Worm (Caenorhabditis elegans) whole organism, young adult: ENCODE measurements around the gene Y51A2D.13.

Source experiments
- B0019.2 ChIP-seq: fragments of 200-800 bp; sonication (Bioruptor generic); conservative IDR thresholded peaks from 2 replicates; pipeline ENCODE4 v1.3.6; 2022; ENCODE audit warnings: missing genetic modification reagents, missing genetic modification characterization, missing compliant biosample characterization
- D2030.7 ChIP-seq: fragments of 200-800 bp; sonication (Bioruptor generic); IDR thresholded peaks from 2 replicates; pipeline ENCODE4 v1.3.6; 2022; ENCODE audit warnings: missing genetic modification reagents, missing genetic modification characterization, missing compliant biosample characterization
- F10E7.11 ChIP-seq: sonication (generic microtip); optimal IDR thresholded peaks from 2 replicates; lab custom pipeline; 2017; ENCODE audit warnings: mild to moderate bottlenecking, missing genetic modification characterization, moderate library complexity, missing compliant biosample characterization
- F37B4.10 ChIP-seq: fragments of 200-800 bp; sonication (Bioruptor generic); IDR thresholded peaks from 2 replicates; pipeline ENCODE4 v1.3.6; 2022; ENCODE audit warnings: missing genetic modification characterization, missing compliant biosample characterization
- K11D2.4 ChIP-seq: fragments of 200-800 bp; sonication (Bioruptor generic); IDR thresholded peaks from 2 replicates; pipeline ENCODE4 v1.3.6; 2022; ENCODE audit warnings: missing genetic modification reagents, missing genetic modification characterization, missing compliant biosample characterization
- Y53F4B.3 ChIP-seq: fragments of 200-800 bp; sonication (Bioruptor generic); IDR thresholded peaks from 2 replicates; pipeline ENCODE4 v1.3.6; 2022; ENCODE audit warnings: missing genetic modification reagents, missing genetic modification characterization, missing compliant biosample characterization
- Y53G8AR.9 ChIP-seq: fragments of 200-800 bp; sonication (Bioruptor generic); conservative IDR thresholded peaks from 2 replicates; pipeline ENCODE4 v1.3.6; 2022; ENCODE audit warnings: missing genetic modification reagents, missing genetic modification characterization, missing compliant biosample characterization
- Y67H2A.10 ChIP-seq: fragments of 200-800 bp; sonication (Bioruptor generic); conservative IDR thresholded peaks from 2 replicates; pipeline ENCODE4 v1.3.6; 2022; ENCODE audit warnings: missing genetic modification reagents, missing genetic modification characterization, missing compliant biosample characterization
- Y79H2A.3 ChIP-seq: fragments of 200-800 bp; sonication (Bioruptor generic); conservative IDR thresholded peaks from 2 replicates; pipeline ENCODE4 v1.3.6; 2022; ENCODE audit warnings: missing genetic modification reagents, missing genetic modification characterization, missing compliant biosample characterization
- ZK185.1 ChIP-seq: sonication (generic microtip); optimal IDR thresholded peaks from 2 replicates; lab custom pipeline; 2016; ENCODE audit warnings: mild to moderate bottlenecking, missing genetic modification characterization, missing compliant biosample characterization; ENCODE audit not compliant: poor library complexity, severe bottlenecking
- aptf-3 ChIP-seq: fragments of 200-800 bp; sonication (Bioruptor generic); IDR thresholded peaks from 2 replicates; pipeline ENCODE4 v1.3.6; 2022; ENCODE audit warnings: missing genetic modification characterization, missing compliant biosample characterization
- atf-7 ChIP-seq: sonication (generic microtip); optimal IDR thresholded peaks from 2 replicates; lab custom pipeline; 2017; ENCODE audit warnings: mild to moderate bottlenecking, missing genetic modification characterization, missing compliant biosample characterization
- attf-3 ChIP-seq: fragments of 200-800 bp; sonication (Bioruptor generic); conservative IDR thresholded peaks from 2 replicates; pipeline ENCODE4 v1.3.6; 2022; ENCODE audit warnings: missing genetic modification reagents, missing genetic modification characterization, missing compliant biosample characterization
- ccch-3 ChIP-seq: fragments of 200-800 bp; sonication (Bioruptor generic); optimal IDR thresholded peaks from 2 replicates; lab custom pipeline; 2018; ENCODE audit warnings: mild to moderate bottlenecking, missing genetic modification characterization, missing compliant biosample characterization
- cebp-1 ChIP-seq, 2 experiments: fragments of 200-800 bp in 1 of 2; sonication (Bioruptor generic) in 1 of 2; sonication (generic microtip) in 1 of 2; IDR thresholded peaks in 1 of 2; optimal IDR thresholded peaks in 1 of 2; 2 replicates each; pipeline versions ENCODE4 v1.3.6 to Lab custom; 2017 to 2022; ENCODE audit warnings: missing compliant biosample characterization in 2 of 2, missing genetic modification characterization in 2 of 2, mild to moderate bottlenecking in 1 of 2, missing genetic modification reagents in 1 of 2, moderate library complexity in 1 of 2
- ceh-58 ChIP-seq: fragments of 200-800 bp; sonication (Bioruptor generic); IDR thresholded peaks from 2 replicates; pipeline ENCODE4 v1.3.6; 2022; ENCODE audit warnings: missing genetic modification characterization, missing compliant biosample characterization
- ceh-91 ChIP-seq: fragments of 200-800 bp; sonication (Bioruptor generic); IDR thresholded peaks from 2 replicates; pipeline ENCODE4 v1.3.6; 2022; ENCODE audit warnings: missing genetic modification reagents, missing genetic modification characterization, missing compliant biosample characterization
- chd-7 ChIP-seq: sonication (generic microtip); optimal IDR thresholded peaks from 2 replicates; lab custom pipeline; 2016; ENCODE audit warnings: mild to moderate bottlenecking, missing genetic modification characterization, moderate library complexity, missing compliant biosample characterization
- die-1 ChIP-seq: sonication (generic microtip); optimal IDR thresholded peaks from 2 replicates; lab custom pipeline; 2016; ENCODE audit warnings: missing genotype, mild to moderate bottlenecking, missing genetic modification characterization, missing compliant biosample characterization
- dpl-1 ChIP-seq: fragments of 150-350 bp; optimal IDR thresholded peaks from 2 replicates; lab custom pipeline; 2014; ENCODE audit warnings: missing biosample characterization, missing genetic modification reagents, missing genetic modification characterization
- efl-1 ChIP-seq: fragments of 150-350 bp; optimal IDR thresholded peaks from 2 replicates; lab custom pipeline; 2014; ENCODE audit warnings: missing biosample characterization, missing genetic modification reagents, missing genetic modification characterization
- egrh-3 ChIP-seq: fragments of 200-800 bp; sonication (Bioruptor generic); IDR thresholded peaks from 2 replicates; pipeline ENCODE4 v1.3.6; 2022; ENCODE audit warnings: missing genetic modification reagents, missing genetic modification characterization, missing compliant biosample characterization
- ets-4 ChIP-seq: fragments of 200-800 bp; sonication (Bioruptor generic); optimal IDR thresholded peaks from 2 replicates; lab custom pipeline; 2018; ENCODE audit warnings: mild to moderate bottlenecking, missing genetic modification characterization, missing compliant biosample characterization
- fkh-3 ChIP-seq: sonication (generic microtip); optimal IDR thresholded peaks from 2 replicates; lab custom pipeline; 2016; ENCODE audit warnings: mild to moderate bottlenecking, missing genetic modification characterization, missing compliant biosample characterization
- gei-17 ChIP-seq: fragments of 200-800 bp; sonication (Bioruptor generic); optimal IDR thresholded peaks from 2 replicates; lab custom pipeline; 2018; ENCODE audit warnings: mild to moderate bottlenecking, missing genetic modification characterization, missing compliant biosample characterization
- hlh-12 ChIP-seq: sonication (generic microtip); optimal IDR thresholded peaks from 2 replicates; lab custom pipeline; 2016; ENCODE audit warnings: missing genetic modification characterization, missing compliant biosample characterization
- hmg-20 ChIP-seq: fragments of 200-800 bp; sonication (Bioruptor generic); IDR thresholded peaks from 2 replicates; pipeline ENCODE4 v1.3.6; 2022; ENCODE audit warnings: missing genetic modification reagents, missing genetic modification characterization, missing compliant biosample characterization
- let-607 ChIP-seq, 2 experiments: fragments of 200-800 bp in 1 of 2; sonication (Bioruptor generic) in 1 of 2; sonication (generic microtip) in 1 of 2; optimal IDR thresholded peaks; 2 replicates each; lab custom pipeline; 2016 to 2018; ENCODE audit warnings: mild to moderate bottlenecking in 2 of 2, missing compliant biosample characterization in 2 of 2, missing genetic modification characterization in 2 of 2, moderate library complexity in 2 of 2, missing genotype in 1 of 2
- lin-35 ChIP-seq, 3 experiments: fragments of 150-350 bp in 2 of 3; sonication (generic microtip) in 1 of 3; optimal IDR thresholded peaks; 2 replicates each; lab custom pipeline; 2014 to 2018; ENCODE audit warnings: missing biosample characterization in 3 of 3, missing genetic modification characterization in 3 of 3, missing genetic modification reagents in 3 of 3
- lir-1 ChIP-seq: fragments of 200-800 bp; sonication (Bioruptor generic); conservative IDR thresholded peaks from 2 replicates; pipeline ENCODE4 v1.3.6; 2022; ENCODE audit warnings: missing genetic modification reagents, missing genetic modification characterization, missing compliant biosample characterization
- madf-3 ChIP-seq: fragments of 200-800 bp; sonication (Bioruptor generic); IDR thresholded peaks from 2 replicates; pipeline ENCODE4 v1.3.6; 2022; ENCODE audit warnings: missing genetic modification reagents, missing genetic modification characterization, missing compliant biosample characterization
- madf-8 ChIP-seq: fragments of 200-800 bp; sonication (Bioruptor generic); conservative IDR thresholded peaks from 2 replicates; pipeline ENCODE4 v1.3.6; 2022; ENCODE audit warnings: missing genetic modification reagents, missing genetic modification characterization, missing compliant biosample characterization
- mxl-1 ChIP-seq: sonication (generic microtip); optimal IDR thresholded peaks from 2 replicates; lab custom pipeline; 2016; ENCODE audit warnings: missing genetic modification characterization, missing compliant biosample characterization
- nfya-1 ChIP-seq: sonication (generic microtip); optimal IDR thresholded peaks from 2 replicates; lab custom pipeline; 2017; ENCODE audit warnings: antibody characterized with exemption, missing compliant biosample characterization, missing genetic modification characterization, borderline replicate concordance; ENCODE audit not compliant: insufficient read depth
- nfya-2 ChIP-seq: fragments of 200-800 bp; sonication (Bioruptor generic); IDR thresholded peaks from 2 replicates; pipeline ENCODE4 v1.3.6; 2022; ENCODE audit warnings: missing genetic modification reagents, missing genetic modification characterization, missing compliant biosample characterization
- nhr-27 ChIP-seq: fragments of 200-800 bp; sonication (Bioruptor generic); optimal IDR thresholded peaks from 2 replicates; lab custom pipeline; 2018; ENCODE audit warnings: mild to moderate bottlenecking, missing genetic modification characterization, moderate library complexity, missing compliant biosample characterization
- nhr-80 ChIP-seq: sonication (generic microtip); optimal IDR thresholded peaks from 2 replicates; lab custom pipeline; 2016; ENCODE audit warnings: missing genetic modification characterization, missing compliant biosample characterization
- rcor-1 ChIP-seq: fragments of 200-800 bp; sonication (Bioruptor generic); IDR thresholded peaks from 2 replicates; pipeline ENCODE4 v1.3.6; 2022; ENCODE audit warnings: missing genetic modification reagents, missing genetic modification characterization, missing compliant biosample characterization
- repo-1 ChIP-seq: sonication (generic microtip); optimal IDR thresholded peaks from 2 replicates; lab custom pipeline; 2017; ENCODE audit warnings: mild to moderate bottlenecking, missing genetic modification characterization, missing compliant biosample characterization
- sdz-38 ChIP-seq: sonication (generic microtip); optimal IDR thresholded peaks from 2 replicates; lab custom pipeline; 2016; ENCODE audit warnings: missing genotype, missing genetic modification characterization, missing compliant biosample characterization
- sea-2 ChIP-seq: fragments of 200-800 bp; sonication (Bioruptor generic); IDR thresholded peaks from 2 replicates; pipeline ENCODE4 v1.3.6; 2022; ENCODE audit warnings: missing genetic modification characterization, missing compliant biosample characterization
- snpc-1.1 ChIP-seq: sonication (generic microtip); optimal IDR thresholded peaks from 2 replicates; lab custom pipeline; 2017; ENCODE audit warnings: missing genetic modification characterization, mild to moderate bottlenecking, missing compliant biosample characterization, antibody characterized with exemption, moderate library complexity, missing genotype, missing genetic modification reagents; ENCODE audit not compliant: insufficient read depth
- snpc-1.3 ChIP-seq: sonication (generic microtip); optimal IDR thresholded peaks from 2 replicates; lab custom pipeline; 2017; ENCODE audit warnings: missing genetic modification characterization, mild to moderate bottlenecking, missing compliant biosample characterization, antibody characterized with exemption, moderate library complexity, missing genotype, missing genetic modification reagents; ENCODE audit not compliant: insufficient read depth
- snpc-4 ChIP-seq, 5 experiments: fragments of 150-350 bp in 1 of 5; sonication (generic microtip) in 4 of 5; optimal IDR thresholded peaks; 2 replicates each; lab custom pipeline; 2014 to 2018; ENCODE audit warnings: missing genetic modification characterization in 5 of 5, missing biosample characterization in 3 of 5, antibody characterized with exemption in 2 of 5, mild to moderate bottlenecking in 2 of 5, missing compliant biosample characterization in 2 of 5, missing genotype in 2 of 5, moderate library complexity in 2 of 5, missing genetic modification reagents in 1 of 5
- somi-1 ChIP-seq: fragments of 200-800 bp; sonication (Bioruptor generic); optimal IDR thresholded peaks from 2 replicates; lab custom pipeline; 2018; ENCODE audit warnings: mild to moderate bottlenecking, missing genetic modification characterization, missing compliant biosample characterization
- ztf-25 ChIP-seq: fragments of 200-800 bp; sonication (Bioruptor generic); IDR thresholded peaks from 2 replicates; pipeline ENCODE4 v1.3.6; 2022; ENCODE audit warnings: missing genetic modification reagents, missing genetic modification characterization, missing compliant biosample characterization
- ztf-26 ChIP-seq: sonication (generic microtip); optimal IDR thresholded peaks from 2 replicates; lab custom pipeline; 2017; ENCODE audit warnings: missing genetic modification characterization, missing compliant biosample characterization
- ztf-3 ChIP-seq: fragments of 200-800 bp; sonication (Bioruptor generic); optimal IDR thresholded peaks from 2 replicates; lab custom pipeline; 2018; ENCODE audit warnings: mild to moderate bottlenecking, missing genetic modification characterization, missing compliant biosample characterization

Gene Y51A2D.13

ce11 chrV:18533606-18534005, 46.0 kb downstream of the Y51A2D.13 start, which contains the start of gene ints-5:
TSS of gene ints-5 (plus strand) at chrV:18533953.
- TF ChIP-seq fkh-3 (tag; lab: Kevin White, UChicago) (no peak), lir-1 (GFP tag; lab: Robert Waterston, UW) (no peak), nhr-80 (tag; lab: Kevin White, UChicago) (no peak), chd-7 (no peak), snpc-1.3 (no peak), madf-3 (GFP tag; lab: Robert Waterston, UW) (no peak), efl-1 (GFP tag; lab: Kevin White, UChicago) (peak; percentile 49), B0019.2 (GFP tag; lab: Robert Waterston, UW) (no peak), ztf-26 (no peak), attf-3 (GFP tag; lab: Robert Waterston, UW) (no peak), aptf-3 (GFP tag; lab: Robert Waterston, UW) (no peak), ZK185.1 (tag; lab: Kevin White, UChicago) (no peak), Y53F4B.3 (GFP tag; lab: Robert Waterston, UW) (no peak), somi-1 (GFP tag; lab: Kevin White, UChicago) (no peak), nhr-27 (tag; lab: Kevin White, UChicago) (no peak), madf-8 (peak; percentile 50), ets-4 (GFP tag; lab: Kevin White, UChicago) (no peak), hlh-12 (tag; lab: Kevin White, UChicago) (no peak), snpc-4 (GFP tag; optimal IDR thresholded peaks at IDR 0.05; lab: Kevin White, UChicago) (no peak), snpc-4 (tag; optimal IDR thresholded peaks at IDR 0.05; lab: Kevin White, UChicago) (peak in 1 of 4 experiments; percentile 55), F37B4.10 (GFP tag; lab: Robert Waterston, UW) (no peak), Y79H2A.3 (GFP tag; lab: Robert Waterston, UW) (no peak), atf-7 (tag; lab: Kevin White, UChicago) (no peak), ceh-58 (no peak), dpl-1 (GFP tag; lab: Kevin White, UChicago) (no peak), repo-1 (tag; lab: Kevin White, UChicago) (no peak), ztf-25 (GFP tag; lab: Robert Waterston, UW) (no peak), nfya-1 (tag; lab: Kevin White, UChicago) (no peak), egrh-3 (GFP tag; lab: Robert Waterston, UW) (no peak), F10E7.11 (tag; lab: Kevin White, UChicago) (no peak), Y53G8AR.9 (GFP tag; lab: Robert Waterston, UW) (no peak), ztf-3 (GFP tag; lab: Kevin White, UChicago) (no peak), mxl-1 (tag; lab: Kevin White, UChicago) (no peak), cebp-1 (GFP tag; IDR thresholded peaks at IDR 0.05; lab: Robert Waterston, UW) (no peak), cebp-1 (tag; optimal IDR thresholded peaks at IDR 0.05; lab: Kevin White, UChicago) (peak; percentile 73), hmg-20 (GFP tag; lab: Robert Waterston, UW) (no peak), rcor-1 (GFP tag; lab: Robert Waterston, UW) (peak; percentile 43; the same call in 1 of the 2 replicates), sdz-38 (tag; lab: Kevin White, UChicago) (no peak), ccch-3 (GFP tag; lab: Kevin White, UChicago) (no peak), ceh-91 (no peak), D2030.7 (GFP tag; lab: Robert Waterston, UW) (peak; percentile 66), Y67H2A.10 (GFP tag; lab: Robert Waterston, UW) (no peak), nfya-2 (GFP tag; lab: Robert Waterston, UW) (no peak), sea-2 (GFP tag; lab: Robert Waterston, UW) (no peak), die-1 (no peak), let-607 (tag; optimal IDR thresholded peaks at IDR 0.05; lab: Kevin White, UChicago) (no peak), lin-35 (GFP tag; optimal IDR thresholded peaks at IDR 0.05; lab: Kevin White, UChicago) (no peak), K11D2.4 (no peak), snpc-1.1 (tag; lab: Kevin White, UChicago) (peak; percentile 28), gei-17 (GFP tag; lab: Kevin White, UChicago) (no peak)
